Worm (Caenorhabditis elegans): ENCODE measurements around the gene pqn-41.

pqn-41 gene

DNA sequence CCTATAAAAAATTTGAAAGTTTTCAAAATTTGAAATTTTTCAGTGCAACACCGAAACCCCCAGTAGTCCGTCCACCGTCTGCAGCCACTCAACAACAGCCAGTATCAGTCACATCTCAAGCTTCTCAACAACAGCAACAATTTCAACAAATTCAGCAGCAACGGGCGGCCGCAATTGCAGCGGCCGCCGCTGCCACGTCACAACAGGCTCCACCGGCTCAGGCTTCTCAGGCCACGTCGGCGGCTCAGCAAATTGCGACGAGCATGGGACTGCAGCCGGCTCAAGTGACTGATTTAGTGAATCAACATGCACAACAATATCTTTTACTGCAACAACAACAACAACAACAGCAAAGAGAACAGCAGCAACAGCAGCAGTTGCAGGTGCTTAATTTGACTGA lies 28.4 kb downstream of the pqn-41 start:
- no peak for TF ChIP-seq flt-1 (GFP tag; IDR thresholded peaks at IDR 0.05)
- TF ChIP-seq ref-1 (GFP tag; conservative IDR thresholded peaks at IDR 0.05) = no peak
- no peak for TF ChIP-seq med-1 (GFP tag; optimal IDR thresholded peaks at IDR 0.05; ENCODE audit: insufficient read depth)
- TF ChIP-seq tab-1 (GFP tag; IDR thresholded peaks at IDR 0.05) = no peak
- no peak for TF ChIP-seq ztf-23 (GFP tag; IDR thresholded peaks at IDR 0.05)
- no peak for TF ChIP-seq ztf-29 (GFP tag; IDR thresholded peaks at IDR 0.05)
- no peak for TF ChIP-seq cog-1 (tag; optimal IDR thresholded peaks at IDR 0.05)
- TF ChIP-seq T22C8.4 (GFP tag; IDR thresholded peaks at IDR 0.05) = no peak
- TF ChIP-seq klf-2 (GFP tag; conservative IDR thresholded peaks at IDR 0.05) = no peak

ce11 chrIII:1937879-1938438 lies 32.2 kb downstream of the pqn-41 start:
- no peak for TF ChIP-seq med-1 (GFP tag; optimal IDR thresholded peaks at IDR 0.05; ENCODE audit: insufficient read depth)
- TF ChIP-seq T22C8.4 (GFP tag; IDR thresholded peaks at IDR 0.05) = no peak
- no peak for TF ChIP-seq cog-1 (tag; optimal IDR thresholded peaks at IDR 0.05)

ce11 chrIII:1938712-1939624 lies 33.2 kb downstream of the pqn-41 start:
- TF ChIP-seq ref-1 (GFP tag; conservative IDR thresholded peaks at IDR 0.05) (no peak), T22C8.4 (GFP tag; IDR thresholded peaks at IDR 0.05) (peak; percentile 87)

DNA sequence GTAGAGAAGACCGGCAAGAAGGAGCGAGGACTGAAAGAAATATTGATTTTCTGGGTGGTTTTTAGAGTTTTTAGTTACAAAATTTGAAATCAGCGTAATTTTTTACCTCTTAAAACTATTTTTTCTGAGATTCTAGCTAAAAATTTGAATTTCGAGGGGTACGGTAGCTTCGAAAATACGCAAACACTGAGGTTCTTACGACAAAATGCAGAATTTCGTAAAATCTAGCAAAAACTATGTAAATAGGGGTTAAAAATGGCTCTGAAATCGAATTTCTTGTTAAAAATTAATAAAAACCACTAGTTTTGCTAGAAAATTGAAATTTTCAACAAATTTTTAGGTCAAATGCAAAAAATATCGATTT lies 33.8 kb downstream of the pqn-41 start:
- TF ChIP-seq med-1 (GFP tag; optimal IDR thresholded peaks at IDR 0.05; ENCODE audit: insufficient read depth) (no peak), ztf-29 (GFP tag; IDR thresholded peaks at IDR 0.05) (no peak), ztf-23 (GFP tag; IDR thresholded peaks at IDR 0.05) (no peak), cog-1 (tag; optimal IDR thresholded peaks at IDR 0.05) (no peak), tab-1 (GFP tag; IDR thresholded peaks at IDR 0.05) (no peak), T22C8.4 (GFP tag; IDR thresholded peaks at IDR 0.05) (no peak), klf-2 (GFP tag; conservative IDR thresholded peaks at IDR 0.05) (no peak), flt-1 (GFP tag; IDR thresholded peaks at IDR 0.05) (no peak), ref-1 (GFP tag; conservative IDR thresholded peaks at IDR 0.05) (no peak)

ce11 chrIII:1943488-1943887 lies 37.7 kb downstream of the pqn-41 start, which contains the start of gene F53A3.1:
Gene F53A3.1, minus strand, starts transcription at chrIII:1943637.
- TF ChIP-seq ztf-29 (GFP tag; IDR thresholded peaks at IDR 0.05) = no peak
- no peak for TF ChIP-seq cog-1 (tag; optimal IDR thresholded peaks at IDR 0.05)
- TF ChIP-seq ztf-23 (GFP tag; IDR thresholded peaks at IDR 0.05) = no peak
- no peak for TF ChIP-seq med-1 (GFP tag; optimal IDR thresholded peaks at IDR 0.05; ENCODE audit: insufficient read depth)
- TF ChIP-seq ref-1 (GFP tag; conservative IDR thresholded peaks at IDR 0.05) = no peak
- TF ChIP-seq flt-1 (GFP tag; IDR thresholded peaks at IDR 0.05) = no peak
- no peak for TF ChIP-seq klf-2 (GFP tag; conservative IDR thresholded peaks at IDR 0.05)
- no peak for TF ChIP-seq T22C8.4 (GFP tag; IDR thresholded peaks at IDR 0.05)
- no peak for TF ChIP-seq tab-1 (GFP tag; IDR thresholded peaks at IDR 0.05)

DNA sequence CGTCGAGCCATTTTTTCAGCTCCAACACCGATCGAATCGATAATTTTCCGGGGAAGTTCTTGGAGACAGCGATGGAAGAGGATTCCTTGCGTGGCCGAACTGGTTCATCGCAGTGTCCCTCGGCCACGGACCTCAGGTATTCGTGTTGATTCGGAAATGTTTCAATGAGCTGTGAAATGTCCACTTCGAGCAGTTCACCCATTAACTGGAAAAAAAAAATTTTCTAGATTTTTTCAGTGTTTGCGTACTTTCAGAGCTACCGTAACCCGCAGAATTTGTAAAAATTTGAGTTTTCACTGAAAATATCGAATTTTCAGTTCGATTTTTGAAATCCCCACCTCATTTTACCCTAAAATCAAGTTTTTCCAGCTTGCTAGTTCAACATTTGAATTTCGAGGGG lies 42.1 kb downstream of the pqn-41 start:
- TF ChIP-seq med-1 (GFP tag; optimal IDR thresholded peaks at IDR 0.05; ENCODE audit: insufficient read depth) = no peak
- TF ChIP-seq tab-1 (GFP tag; IDR thresholded peaks at IDR 0.05) = no peak
- no peak for TF ChIP-seq ztf-23 (GFP tag; IDR thresholded peaks at IDR 0.05)

ce11 chrIII:1949362-1949761 lies 43.6 kb downstream of the pqn-41 start:
- no peak for TF ChIP-seq med-1 (GFP tag; optimal IDR thresholded peaks at IDR 0.05; ENCODE audit: insufficient read depth)
- no peak for TF ChIP-seq cog-1 (tag; optimal IDR thresholded peaks at IDR 0.05)
- TF ChIP-seq klf-2 (GFP tag; conservative IDR thresholded peaks at IDR 0.05) = no peak
- TF ChIP-seq ref-1 (GFP tag; conservative IDR thresholded peaks at IDR 0.05) = no peak
- TF ChIP-seq ztf-23 (GFP tag; IDR thresholded peaks at IDR 0.05) = no peak
- no peak for TF ChIP-seq ztf-29 (GFP tag; IDR thresholded peaks at IDR 0.05)

ce11 chrIII:1950236-1950635 lies 44.5 kb downstream of the pqn-41 start, which contains the start of the genes polh-1 and rps-22:
Gene polh-1, minus strand, starts transcription at chrIII:1950269.
Gene rps-22, plus strand, starts transcription at chrIII:1950535.
- peak; percentile 72 for TF ChIP-seq cog-1 (tag; optimal IDR thresholded peaks at IDR 0.05)
- TF ChIP-seq ztf-23 (GFP tag; IDR thresholded peaks at IDR 0.05) = peak; percentile 50
- no peak for TF ChIP-seq ref-1 (GFP tag; conservative IDR thresholded peaks at IDR 0.05)
- peak; percentile 65; the same call in 1 of the 2 replicates for TF ChIP-seq flt-1 (GFP tag; IDR thresholded peaks at IDR 0.05)
- TF ChIP-seq ztf-29 (GFP tag; IDR thresholded peaks at IDR 0.05) = no peak

DNA sequence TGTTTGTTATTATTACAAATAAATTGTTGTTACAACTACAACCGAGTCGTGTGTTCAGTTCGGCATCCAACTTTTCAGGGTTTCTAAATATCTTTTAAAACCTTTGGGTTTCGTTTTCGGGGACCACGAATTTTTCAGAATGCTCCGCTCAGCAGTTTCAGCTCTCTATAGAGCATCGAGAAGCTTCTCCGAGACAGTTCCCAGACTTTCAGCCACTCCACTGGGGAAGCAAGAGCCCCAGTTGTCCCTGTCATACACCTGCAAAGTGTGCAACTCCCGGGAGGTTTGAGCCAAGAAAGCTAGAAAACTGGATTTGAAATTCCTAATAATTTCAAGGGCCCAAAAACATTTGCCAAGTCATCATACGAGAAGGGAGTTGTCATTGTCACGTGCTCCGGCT lies 45.6 kb downstream of the pqn-41 start, which contains the start of gene F53A3.7:
Gene F53A3.7 (plus strand): TSS at position 139 of the 400 bp plus-strand sequence.
- TF ChIP-seq ztf-29 (GFP tag; IDR thresholded peaks at IDR 0.05) (no peak), ztf-23 (GFP tag; IDR thresholded peaks at IDR 0.05) (no peak), T22C8.4 (GFP tag; IDR thresholded peaks at IDR 0.05) (no peak), flt-1 (GFP tag; IDR thresholded peaks at IDR 0.05) (no peak), tab-1 (GFP tag; IDR thresholded peaks at IDR 0.05) (no peak), ref-1 (GFP tag; conservative IDR thresholded peaks at IDR 0.05) (no peak), klf-2 (GFP tag; conservative IDR thresholded peaks at IDR 0.05) (no peak), cog-1 (tag; optimal IDR thresholded peaks at IDR 0.05) (no peak), med-1 (GFP tag; optimal IDR thresholded peaks at IDR 0.05; ENCODE audit: insufficient read depth) (no peak)

ce11 chrIII:1955520-1956095 lies 49.9 kb downstream of the pqn-41 start:
- no peak for TF ChIP-seq med-1 (GFP tag; optimal IDR thresholded peaks at IDR 0.05; ENCODE audit: insufficient read depth)
- peak; percentile 98 for TF ChIP-seq T22C8.4 (GFP tag; IDR thresholded peaks at IDR 0.05)
- no peak for TF ChIP-seq klf-2 (GFP tag; conservative IDR thresholded peaks at IDR 0.05)
- no peak for TF ChIP-seq cog-1 (tag; optimal IDR thresholded peaks at IDR 0.05)
